Worm (Caenorhabditis elegans) whole organism, L1 larva: Measurements from ENCODE around the gene F58B4.5.

Experiments
- elt-2 ChIP-seq: sonication (generic microtip); optimal IDR thresholded peaks from 2 replicates; lab custom pipeline; 2016; ENCODE audit warnings: missing genetic modification characterization, mild to moderate bottlenecking, inconsistent platforms, missing compliant biosample characterization, missing genetic modification reagents
- lin-13 ChIP-seq: fragments of 150-350 bp; optimal IDR thresholded peaks from 2 replicates; lab custom pipeline; 2014; ENCODE audit warnings: missing biosample characterization, missing genetic modification reagents, missing genetic modification characterization
- mdl-1 ChIP-seq, 2 experiments: fragments of 150-350 bp; optimal IDR thresholded peaks; 2 replicates each; lab custom pipeline; 2014 to 2017; ENCODE audit warnings: missing biosample characterization in 2 of 2, missing genetic modification characterization in 2 of 2, inconsistent platforms in 1 of 2
- nhr-11 ChIP-seq: fragments of 150-350 bp; optimal IDR thresholded peaks from 2 replicates; lab custom pipeline; 2014; ENCODE audit warnings: missing biosample characterization, missing genetic modification characterization
- nhr-71 ChIP-seq: sonication (generic microtip); optimal IDR thresholded peaks from 2 replicates; lab custom pipeline; 2016; ENCODE audit warnings: mild to moderate bottlenecking, missing genetic modification characterization, moderate library complexity, missing compliant biosample characterization
- sptf-1 ChIP-seq: fragments of 150-350 bp; optimal IDR thresholded peaks from 2 replicates; lab custom pipeline; 2014; ENCODE audit warnings: missing biosample characterization, missing genetic modification characterization
- unc-130 ChIP-seq: fragments of 150-350 bp; optimal IDR thresholded peaks from 2 replicates; lab custom pipeline; 2017; ENCODE audit warnings: missing biosample characterization, missing genetic modification characterization, inconsistent platforms
- unc-86 ChIP-seq: sonication (generic microtip); optimal IDR thresholded peaks from 2 replicates; lab custom pipeline; 2016; ENCODE audit warnings: missing genetic modification characterization, missing compliant biosample characterization
- ztf-4 ChIP-seq: fragments of 150-350 bp; optimal IDR thresholded peaks from 2 replicates; lab custom pipeline; 2014; ENCODE audit warnings: missing biosample characterization, missing genetic modification characterization

DNA sequence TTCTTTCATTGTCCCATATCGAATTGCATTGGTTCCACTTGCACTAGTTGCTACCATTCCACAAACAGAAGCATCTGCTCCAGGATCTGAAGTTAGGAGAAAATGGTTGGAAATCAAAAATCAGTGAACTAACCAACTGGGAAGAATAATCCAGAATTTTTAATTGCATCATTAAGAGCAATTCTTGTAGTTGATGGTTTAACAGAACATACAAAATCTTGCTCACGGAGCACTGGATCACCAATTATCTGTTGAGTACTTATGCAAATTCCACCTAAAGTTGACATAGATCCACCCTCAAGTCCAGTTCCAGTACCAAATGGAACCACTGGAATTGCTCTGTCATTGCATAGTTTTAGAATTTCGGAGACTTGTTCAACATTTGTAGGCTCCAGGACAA, 42.7 kb upstream of the F58B4.5 start:
- TF ChIP-seq elt-2 (tag; lab: Kevin White, UChicago) (no peak), lin-13 (GFP tag; lab: Kevin White, UChicago) (no peak), nhr-11 (tag; lab: Kevin White, UChicago) (no peak), nhr-71 (tag; lab: Kevin White, UChicago) (no peak), sptf-1 (no peak), unc-130 (tag; lab: Kevin White, UChicago) (no peak), unc-86 (tag; lab: Kevin White, UChicago) (no peak), ztf-4 (tag; lab: Kevin White, UChicago) (no peak), mdl-1 (tag; optimal IDR thresholded peaks at IDR 0.05; lab: Kevin White, UChicago) (no peak)
